Fruit fly (Drosophila melanogaster) whole organism, embryonic: ENCODE measurements around the gene rdog.
A peak's percentile ranks its signal among the peaks of the same experiment; 100 is the strongest.

Source experiments
- Atf6 ChIP-seq: fragments of 200-800 bp; sonication (Bioruptor generic); IDR thresholded peaks from 2 replicates; pipeline ENCODE4 v1.3.6; 2022; ENCODE audit warnings: missing biosample characterization, missing genetic modification characterization
- BtbVII ChIP-seq: fragments of 200-800 bp; sonication (Bioruptor generic); optimal IDR thresholded peaks from 3 replicates; lab custom pipeline; 2017; ENCODE audit warnings: missing biosample characterization, mild to moderate bottlenecking, missing genetic modification characterization
- CG10959 ChIP-seq: fragments of 200-800 bp; sonication (Bioruptor generic); IDR thresholded peaks from 2 replicates; pipeline ENCODE4 v1.3.6; 2022; ENCODE audit warnings: missing biosample characterization, missing genetic modification characterization
- CG11093 ChIP-seq: fragments of 200-800 bp; sonication (Bioruptor generic); IDR thresholded peaks from 3 replicates; pipeline ENCODE4 v1.3.6; 2022; ENCODE audit warnings: missing biosample characterization, missing genetic modification characterization
- CG12659 ChIP-seq: fragments of 200-800 bp; sonication (Bioruptor generic); optimal IDR thresholded peaks from 3 replicates; lab custom pipeline; 2017; ENCODE audit warnings: mild to moderate bottlenecking, missing biosample characterization, missing genetic modification reagents, missing genetic modification characterization
- CG13775 ChIP-seq: fragments of 200-800 bp; sonication (Bioruptor generic); optimal IDR thresholded peaks from 3 replicates; lab custom pipeline; 2017; ENCODE audit warnings: missing biosample characterization, mild to moderate bottlenecking, missing genetic modification characterization
- CG13894 ChIP-seq: fragments of 200-800 bp; sonication (Bioruptor generic); optimal IDR thresholded peaks from 3 replicates; lab custom pipeline; 2018; ENCODE audit warnings: missing biosample characterization, mild to moderate bottlenecking, missing genetic modification characterization, moderate library complexity
- CG14050 ChIP-seq: fragments of 200-800 bp; sonication (Bioruptor generic); IDR thresholded peaks from 3 replicates; pipeline ENCODE4 v1.3.6; 2022; ENCODE audit warnings: missing biosample characterization, missing genetic modification characterization
- CG14710 ChIP-seq: fragments of 200-800 bp; sonication (Bioruptor generic); optimal IDR thresholded peaks from 3 replicates; lab custom pipeline; 2019; ENCODE audit warnings: missing biosample characterization, mild to moderate bottlenecking, missing genetic modification characterization, moderate library complexity
- CG14965 ChIP-seq: fragments of 200-800 bp; sonication (Bioruptor generic); optimal IDR thresholded peaks from 2 replicates; lab custom pipeline; 2016; ENCODE audit warnings: missing biosample characterization, missing genetic modification characterization, borderline replicate concordance
- CG15479 ChIP-seq: fragments of 200-800 bp; sonication (Bioruptor generic); optimal IDR thresholded peaks from 3 replicates; lab custom pipeline; 2019; ENCODE audit warnings: missing biosample characterization, mild to moderate bottlenecking, missing genetic modification characterization, moderate library complexity
- CG16815 ChIP-seq: fragments of 200-800 bp; sonication (Bioruptor generic); optimal IDR thresholded peaks from 3 replicates; lab custom pipeline; 2017; ENCODE audit warnings: missing biosample characterization, mild to moderate bottlenecking, missing genetic modification characterization
- CG17802 ChIP-seq: fragments of 200-800 bp; sonication (Bioruptor generic); optimal IDR thresholded peaks from 2 replicates; lab custom pipeline; 2018; ENCODE audit warnings: missing biosample characterization, mild to moderate bottlenecking, missing genetic modification characterization, moderate library complexity
- CG30403 ChIP-seq: fragments of 200-800 bp; sonication (Bioruptor generic); optimal IDR thresholded peaks from 3 replicates; lab custom pipeline; 2016; ENCODE audit warnings: missing biosample characterization, missing genetic modification characterization
- CG4617 ChIP-seq: fragments of 200-800 bp; sonication (Bioruptor generic); optimal IDR thresholded peaks from 3 replicates; lab custom pipeline; 2016; ENCODE audit warnings: missing biosample characterization, missing genetic modification characterization, borderline replicate concordance
- CG4820 ChIP-seq: fragments of 200-800 bp; sonication (Bioruptor generic); optimal IDR thresholded peaks from 3 replicates; lab custom pipeline; 2016; ENCODE audit warnings: missing biosample characterization, missing genetic modification characterization
- CG7357 ChIP-seq: fragments of 200-800 bp; sonication (Bioruptor generic); IDR thresholded peaks from 3 replicates; pipeline ENCODE4 v1.3.6; 2022; ENCODE audit warnings: missing biosample characterization, missing genetic modification characterization
- CG7963 ChIP-seq: fragments of 200-800 bp; sonication (Bioruptor generic); IDR thresholded peaks from 3 replicates; pipeline ENCODE4 v1.3.6; 2022; ENCODE audit warnings: missing biosample characterization, missing genetic modification characterization; ENCODE audit not compliant: partially characterized antibody
- CG9727 ChIP-seq: fragments of 200-800 bp; sonication (Bioruptor generic); optimal IDR thresholded peaks from 3 replicates; lab custom pipeline; 2017; ENCODE audit warnings: missing biosample characterization, mild to moderate bottlenecking, missing genetic modification characterization
- CG9876 ChIP-seq: fragments of 200-800 bp; sonication (Bioruptor generic); optimal IDR thresholded peaks from 2 replicates; lab custom pipeline; 2016; ENCODE audit warnings: missing biosample characterization, missing genetic modification characterization
- CrebB ChIP-seq: fragments of 200-800 bp; sonication (Bioruptor generic); optimal IDR thresholded peaks from 3 replicates; lab custom pipeline; 2018; ENCODE audit warnings: missing biosample characterization, mild to moderate bottlenecking, missing genetic modification characterization
- Dad ChIP-seq: fragments of 200-800 bp; sonication (Bioruptor generic); optimal IDR thresholded peaks from 3 replicates; lab custom pipeline; 2016; ENCODE audit warnings: missing biosample characterization, missing genetic modification characterization
- H2.0 ChIP-seq: fragments of 200-800 bp; sonication (Bioruptor generic); IDR thresholded peaks from 2 replicates; pipeline ENCODE4 v1.3.6; 2022; ENCODE audit warnings: missing biosample characterization, missing genetic modification characterization
- Hsf ChIP-seq: fragments of 200-800 bp; sonication (Bioruptor generic); optimal IDR thresholded peaks from 3 replicates; lab custom pipeline; 2016; ENCODE audit warnings: missing biosample characterization, missing genetic modification characterization
- MTF-1 ChIP-seq: fragments of 200-800 bp; sonication (Bioruptor generic); optimal IDR thresholded peaks from 2 replicates; lab custom pipeline; 2018; ENCODE audit warnings: missing biosample characterization, mild to moderate bottlenecking, missing genetic modification characterization, borderline replicate concordance
- Oli ChIP-seq: fragments of 200-800 bp; sonication (Bioruptor generic); optimal IDR thresholded peaks from 2 replicates; lab custom pipeline; 2018; ENCODE audit warnings: missing biosample characterization, mild to moderate bottlenecking, missing genetic modification characterization, moderate library complexity
- TFAM ChIP-seq: fragments of 200-800 bp; sonication (Bioruptor generic); optimal IDR thresholded peaks from 2 replicates; lab custom pipeline; 2017; ENCODE audit warnings: missing biosample characterization, missing genetic modification characterization, inconsistent platforms
- Vsx1 ChIP-seq: fragments of 200-800 bp; sonication (Bioruptor generic); optimal IDR thresholded peaks from 2 replicates; lab custom pipeline; 2017; ENCODE audit warnings: missing biosample characterization, mild to moderate bottlenecking, missing genetic modification characterization, missing genetic modification reagents
- aop ChIP-seq: fragments of 200-800 bp; sonication (Bioruptor generic); IDR thresholded peaks from 2 replicates; pipeline ENCODE4 v1.3.6; 2022; ENCODE audit warnings: missing biosample characterization, missing genetic modification characterization
- ase ChIP-seq: fragments of 200-800 bp; sonication (Bioruptor generic); IDR thresholded peaks from 3 replicates; pipeline ENCODE4 v1.3.6; 2022; ENCODE audit warnings: missing biosample characterization, missing genetic modification characterization
- bcd ChIP-seq: fragments of 200-800 bp; sonication (Bioruptor generic); optimal IDR thresholded peaks from 2 replicates; lab custom pipeline; 2017; ENCODE audit warnings: missing biosample characterization, mild to moderate bottlenecking, missing genetic modification characterization
- caup ChIP-seq: fragments of 200-800 bp; sonication (Bioruptor generic); optimal IDR thresholded peaks from 3 replicates; lab custom pipeline; 2017; ENCODE audit warnings: missing biosample characterization, mild to moderate bottlenecking, missing genetic modification characterization, moderate library complexity; ENCODE audit not compliant: severe bottlenecking
- dmrt11E ChIP-seq: fragments of 200-800 bp; sonication (Bioruptor generic); optimal IDR thresholded peaks from 3 replicates; lab custom pipeline; 2018; ENCODE audit warnings: missing biosample characterization, mild to moderate bottlenecking, missing genetic modification characterization, moderate library complexity
- dpn ChIP-seq, 2 experiments: fragments of 200-800 bp; sonication (Bioruptor generic); optimal IDR thresholded peaks; 3 replicates each; lab custom pipeline; 2016; ENCODE audit warnings: missing biosample characterization in 2 of 2, missing genetic modification characterization in 2 of 2
- dysf ChIP-seq: fragments of 200-800 bp; sonication (Bioruptor generic); IDR thresholded peaks from 3 replicates; pipeline ENCODE4 v1.3.6; 2022; ENCODE audit warnings: missing biosample characterization, missing genetic modification characterization
- eyg ChIP-seq: fragments of 200-800 bp; sonication (Bioruptor generic); optimal IDR thresholded peaks from 3 replicates; lab custom pipeline; 2016; ENCODE audit warnings: missing biosample characterization, missing genetic modification characterization
- gce ChIP-seq: fragments of 200-800 bp; sonication (Bioruptor generic); IDR thresholded peaks from 3 replicates; pipeline ENCODE4 v1.3.6; 2022; ENCODE audit warnings: missing biosample characterization, missing genetic modification characterization
- grau ChIP-seq: fragments of 200-800 bp; optimal IDR thresholded peaks from 3 replicates; lab custom pipeline; 2019; ENCODE audit warnings: missing biosample characterization, mild to moderate bottlenecking, missing genetic modification characterization, moderate library complexity
- inv ChIP-seq: fragments of 200-800 bp; sonication (Bioruptor generic); IDR thresholded peaks from 2 replicates; pipeline ENCODE4 v1.3.6; 2022; ENCODE audit warnings: missing biosample characterization, missing genetic modification characterization; ENCODE audit not compliant: partially characterized antibody
- lola ChIP-seq, 3 experiments: fragments of >200 bp in 2 of 3; fragments of 200-800 bp in 1 of 3; sonication (Bioruptor generic) in 1 of 3; optimal IDR thresholded peaks; 2 replicates each; lab custom pipeline; 2017 to 2019; ENCODE audit warnings: missing biosample characterization in 3 of 3, missing genetic modification characterization in 3 of 3, mild to moderate bottlenecking in 1 of 3, moderate library complexity in 1 of 3
- mam ChIP-seq: fragments of 200-800 bp; sonication (Bioruptor generic); optimal IDR thresholded peaks from 3 replicates; lab custom pipeline; 2016; ENCODE audit warnings: missing biosample characterization, missing genetic modification characterization
- nerfin-1 ChIP-seq: fragments of 200-800 bp; sonication (Bioruptor generic); optimal IDR thresholded peaks from 3 replicates; lab custom pipeline; 2019; ENCODE audit warnings: missing biosample characterization, mild to moderate bottlenecking, missing genetic modification characterization, moderate library complexity
- org-1 ChIP-seq: fragments of 200-800 bp; sonication (Bioruptor generic); optimal IDR thresholded peaks from 2 replicates; lab custom pipeline; 2017; ENCODE audit warnings: missing biosample characterization, missing genetic modification characterization
- pita ChIP-seq: fragments of 200-800 bp; sonication (Bioruptor generic); optimal IDR thresholded peaks from 2 replicates; lab custom pipeline; 2017; ENCODE audit warnings: missing biosample characterization, mild to moderate bottlenecking, missing genetic modification characterization
- ro ChIP-seq: fragments of 200-800 bp; sonication (Bioruptor generic); IDR thresholded peaks from 2 replicates; pipeline ENCODE4 v1.3.6; 2022; ENCODE audit warnings: missing biosample characterization, missing genetic modification characterization
- tap ChIP-seq: fragments of 200-800 bp; optimal IDR thresholded peaks from 3 replicates; lab custom pipeline; 2019; ENCODE audit warnings: missing biosample characterization, mild to moderate bottlenecking, missing genetic modification characterization, moderate library complexity
- vvl ChIP-seq: fragments of 200-800 bp; sonication (Bioruptor generic); IDR thresholded peaks from 2 replicates; pipeline ENCODE4 v1.3.6; 2022; ENCODE audit warnings: missing biosample characterization, missing genetic modification characterization

Gene rdog

DNA sequence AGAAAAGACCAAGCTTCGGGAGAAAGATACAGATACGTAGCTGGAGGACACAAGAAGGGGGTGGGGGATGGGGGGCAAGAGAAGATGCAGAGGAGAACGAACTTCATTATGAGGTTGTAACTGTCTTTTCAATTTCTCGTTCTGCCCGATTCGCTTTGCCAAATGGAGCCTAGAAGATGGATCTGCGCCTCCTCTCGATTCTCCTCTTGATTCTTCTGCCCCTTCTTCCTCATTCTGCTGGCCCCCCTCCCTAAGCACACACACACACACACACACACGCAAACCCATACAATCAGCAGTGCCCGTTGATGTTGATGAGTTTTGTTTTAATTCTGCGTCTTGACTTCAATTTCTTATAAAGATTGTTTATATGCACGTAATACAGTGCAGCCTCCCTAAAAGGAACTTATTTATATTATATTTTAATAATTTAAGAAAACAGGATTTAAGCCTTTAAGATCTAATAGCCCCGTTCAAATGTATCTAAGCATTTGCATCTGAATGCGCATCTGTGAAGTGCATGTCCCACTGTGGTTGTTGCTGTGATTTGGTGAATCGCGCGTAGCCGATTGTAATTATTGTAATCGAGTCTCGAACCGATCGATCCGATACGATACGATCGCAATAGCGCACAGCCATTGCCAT lies 49.2 kb downstream of the rdog start (continued):
- TF ChIP-seq eyg = no peak
- no peak for TF ChIP-seq CG9876
- TF ChIP-seq CG7357 = peak; percentile 54
- TF ChIP-seq org-1 = no peak
- peak; percentile 54 for TF ChIP-seq caup (GFP tag; lab: Kevin White, UChicago)
- no peak for TF ChIP-seq CG15479 (GFP tag; lab: Kevin White, UChicago)
- peak; percentile 69 for TF ChIP-seq CG14050 (GFP tag; lab: Robert Waterston, UW)
- TF ChIP-seq dysf (GFP tag; lab: Robert Waterston, UW) = peak; percentile 83
- peak; percentile 42 for TF ChIP-seq MTF-1 (GFP tag; lab: Kevin White, UChicago)
- TF ChIP-seq CG11093 (GFP tag; lab: Robert Waterston, UW) = peak; percentile 21; the same call in 1 of the 3 replicates
- peak; percentile 54 for TF ChIP-seq BtbVII (GFP tag; lab: Kevin White, UChicago)
- peak; percentile 21 for TF ChIP-seq CG13894 (tag; lab: Kevin White, UChicago)

dm6 chr3R:29207996-29208395 lies 50.1 kb downstream of the rdog start:
- TF ChIP-seq ase (GFP tag; lab: Robert Waterston, UW) (0 out of 3 replicates have a peak, but pooled peaks have one; percentile 18), dpn (GFP tag; optimal IDR thresholded peaks at IDR 0.05; lab: Kevin White, UChicago) (peak; percentile 14 to 61), BtbVII (GFP tag; lab: Kevin White, UChicago) (peak; percentile 61), Dad (GFP tag; lab: Kevin White, UChicago) (no peak), pita (no peak), Hsf (peak; percentile 43), H2.0 (peak; percentile 69), Oli (tag; lab: Kevin White, UChicago) (peak; percentile 86), CG4820 (GFP tag; lab: Kevin White, UChicago) (peak; percentile 47), grau (tag; lab: Kevin White, UChicago) (peak; percentile 70), dmrt11E (tag; lab: Kevin White, UChicago) (peak; percentile 66), gce (peak; percentile 58; the same call in 1 of the 3 replicates), Atf6 (GFP tag; lab: Robert Waterston, UW) (no peak), CG4617 (GFP tag; lab: Kevin White, UChicago) (peak; percentile 13), aop (peak; percentile 26; the same call in 1 of the 2 replicates), CG14965 (GFP tag; lab: Kevin White, UChicago) (no peak), CrebB (tag; lab: Kevin White, UChicago) (peak; percentile 21), nerfin-1 (tag; lab: Kevin White, UChicago) (peak; percentile 52), tap (tag; lab: Kevin White, UChicago) (peak; percentile 76), CG10959 (GFP tag; lab: Robert Waterston, UW) (no peak), CG9727 (GFP tag; lab: Kevin White, UChicago) (peak; percentile 30), CG12659 (peak; percentile 68), ro (no peak), Vsx1 (GFP tag; lab: Kevin White, UChicago) (peak; percentile 27), CG7963 (GFP tag; lab: Robert Waterston, UW) (no peak), bcd (GFP tag; lab: Kevin White, UChicago) (peak; percentile 62), CG13775 (peak; percentile 29), TFAM (no peak), mam (peak; percentile 8), vvl (GFP tag; lab: Robert Waterston, UW) (peak; percentile 82), caup (GFP tag; lab: Kevin White, UChicago) (peak; percentile 32), CG14710 (tag; lab: Kevin White, UChicago) (peak; percentile 59), CG16815 (no peak), lola (GFP tag; optimal IDR thresholded peaks at IDR 0.05; lab: Kevin White, UChicago) (peak in 1 of 3 experiments; percentile 62), CG17802 (tag; lab: Kevin White, UChicago) (peak; percentile 43), CG30403 (peak; percentile 61), inv (GFP tag; lab: Robert Waterston, UW) (no peak)
